Worm (Caenorhabditis elegans) whole organism, late embryonic: ENCODE measurements around the gene srbc-77.

Experiments used
- F13H6.1 ChIP-seq: sonication (generic microtip); optimal IDR thresholded peaks from 2 replicates; lab custom pipeline; 2016; ENCODE audit warnings: missing genetic modification characterization, missing compliant biosample characterization
- T23F11.4 ChIP-seq: fragments of 200-800 bp; sonication (Bioruptor generic); optimal IDR thresholded peaks from 2 replicates; lab custom pipeline; 2018; ENCODE audit warnings: mild to moderate bottlenecking, missing genetic modification characterization, missing compliant biosample characterization
- Y22D7AL.16 ChIP-seq: sonication (generic microtip); optimal IDR thresholded peaks from 2 replicates; lab custom pipeline; 2016; ENCODE audit warnings: missing genetic modification characterization, missing compliant biosample characterization
- ceh-18 ChIP-seq: sonication (generic microtip); optimal IDR thresholded peaks from 2 replicates; lab custom pipeline; 2016; ENCODE audit warnings: missing genetic modification characterization, missing compliant biosample characterization
- ceh-19 ChIP-seq: fragments of 200-800 bp; sonication (Bioruptor generic); optimal IDR thresholded peaks from 2 replicates; lab custom pipeline; 2018; ENCODE audit warnings: mild to moderate bottlenecking, missing genetic modification characterization, missing compliant biosample characterization
- ceh-2 ChIP-seq: sonication (generic microtip); optimal IDR thresholded peaks from 2 replicates; lab custom pipeline; 2016; ENCODE audit warnings: missing genotype, missing genetic modification characterization, missing compliant biosample characterization
- ceh-22 ChIP-seq: sonication (generic microtip); optimal IDR thresholded peaks from 2 replicates; lab custom pipeline; 2017; ENCODE audit warnings: missing biosample characterization, missing genetic modification characterization
- ceh-30 ChIP-seq: fragments of 150-350 bp; optimal IDR thresholded peaks from 2 replicates; lab custom pipeline; 2014; ENCODE audit warnings: missing biosample characterization, missing genetic modification characterization
- ceh-34 ChIP-seq: sonication (generic microtip); optimal IDR thresholded peaks from 2 replicates; lab custom pipeline; 2016; ENCODE audit warnings: mild to moderate bottlenecking, missing genetic modification characterization, missing compliant biosample characterization
- ceh-48 ChIP-seq: sonication (generic microtip); optimal IDR thresholded peaks from 2 replicates; lab custom pipeline; 2016; ENCODE audit warnings: missing genetic modification characterization, inconsistent platforms, missing compliant biosample characterization
- ceh-6 ChIP-seq: fragments of 200-800 bp; sonication (Bioruptor generic); optimal IDR thresholded peaks from 2 replicates; lab custom pipeline; 2018; ENCODE audit warnings: mild to moderate bottlenecking, missing genetic modification characterization, missing compliant biosample characterization
- ceh-9 ChIP-seq: sonication (generic microtip); optimal IDR thresholded peaks from 2 replicates; lab custom pipeline; 2016; ENCODE audit warnings: mild to moderate bottlenecking, missing genetic modification characterization, inconsistent platforms, missing compliant biosample characterization
- che-1 ChIP-seq: sonication (generic microtip); optimal IDR thresholded peaks from 2 replicates; lab custom pipeline; 2016; ENCODE audit warnings: mild to moderate bottlenecking, missing genetic modification characterization, missing compliant biosample characterization
- dmd-4 ChIP-seq: sonication (generic microtip); optimal IDR thresholded peaks from 2 replicates; lab custom pipeline; 2016; ENCODE audit warnings: borderline replicate concordance, missing genetic modification characterization, missing compliant biosample characterization
- elt-2 ChIP-seq: sonication (generic microtip); optimal IDR thresholded peaks from 2 replicates; lab custom pipeline; 2016; ENCODE audit warnings: missing genetic modification reagents, missing genetic modification characterization, missing compliant biosample characterization
- eyg-1 ChIP-seq: sonication (generic microtip); optimal IDR thresholded peaks from 2 replicates; lab custom pipeline; 2016; ENCODE audit warnings: missing genotype, missing genetic modification characterization, missing compliant biosample characterization
- fkh-10 ChIP-seq: fragments of 150-350 bp; optimal IDR thresholded peaks from 2 replicates; lab custom pipeline; 2014; ENCODE audit warnings: missing biosample characterization, missing genetic modification reagents, missing genetic modification characterization
- gmeb-2 ChIP-seq: sonication (generic microtip); optimal IDR thresholded peaks from 2 replicates; lab custom pipeline; 2016; ENCODE audit warnings: missing genetic modification characterization, inconsistent platforms, missing compliant biosample characterization
- hlh-15 ChIP-seq: sonication (generic microtip); optimal IDR thresholded peaks from 2 replicates; lab custom pipeline; 2016; ENCODE audit warnings: missing genetic modification characterization, missing compliant biosample characterization
- lin-11 ChIP-seq: fragments of 200-800 bp; sonication (Bioruptor generic); optimal IDR thresholded peaks from 2 replicates; lab custom pipeline; 2018; ENCODE audit warnings: mild to moderate bottlenecking, missing genetic modification characterization, missing compliant biosample characterization
- madf-2 ChIP-seq: sonication (generic microtip); optimal IDR thresholded peaks from 2 replicates; lab custom pipeline; 2017; ENCODE audit warnings: missing genetic modification characterization, missing compliant biosample characterization
- npax-4 ChIP-seq: sonication (generic microtip); optimal IDR thresholded peaks from 2 replicates; lab custom pipeline; 2016; ENCODE audit warnings: missing genetic modification characterization, missing compliant biosample characterization
- pag-3 ChIP-seq: sonication (generic microtip); optimal IDR thresholded peaks from 2 replicates; lab custom pipeline; 2016; ENCODE audit warnings: missing compliant biosample characterization, missing genetic modification characterization, borderline replicate concordance
- pat-9 ChIP-seq: fragments of 200-800 bp; sonication (Bioruptor generic); optimal IDR thresholded peaks from 2 replicates; lab custom pipeline; 2018; ENCODE audit warnings: mild to moderate bottlenecking, missing genetic modification characterization, moderate library complexity, missing compliant biosample characterization
- pax-1 ChIP-seq: fragments of 150-350 bp; optimal IDR thresholded peaks from 2 replicates; lab custom pipeline; 2014; ENCODE audit warnings: missing biosample characterization, missing genetic modification characterization
- pha-2 ChIP-seq: sonication (generic microtip); optimal IDR thresholded peaks from 2 replicates; lab custom pipeline; 2017; ENCODE audit warnings: mild to moderate bottlenecking, missing genetic modification characterization, missing compliant biosample characterization
- pros-1 ChIP-seq: fragments of 150-350 bp; optimal IDR thresholded peaks from 2 replicates; lab custom pipeline; 2014; ENCODE audit warnings: missing biosample characterization, missing genetic modification reagents, missing genetic modification characterization
- rnt-1 ChIP-seq: sonication (generic microtip); optimal IDR thresholded peaks from 2 replicates; lab custom pipeline; 2016; ENCODE audit warnings: missing genetic modification characterization, missing compliant biosample characterization
- ttx-3 ChIP-seq: sonication (generic microtip); optimal IDR thresholded peaks from 2 replicates; lab custom pipeline; 2016; ENCODE audit warnings: missing genetic modification reagents, missing genetic modification characterization, missing compliant biosample characterization
- unc-3 ChIP-seq, 2 experiments: fragments of 200-800 bp in 1 of 2; sonication (Bioruptor generic) in 1 of 2; sonication (generic microtip) in 1 of 2; conservative IDR thresholded peaks in 1 of 2; optimal IDR thresholded peaks in 1 of 2; 2 replicates each; pipeline versions ENCODE4 v1.3.6 to Lab custom; 2016 to 2022; ENCODE audit warnings: missing compliant biosample characterization in 2 of 2, missing genetic modification characterization in 2 of 2, missing genetic modification reagents in 1 of 2

srbc-77 gene

ce11 chrV:15921102-15921501 is 8.9 kb upstream of the srbc-77 start, which contains the start of gene cdr-1:
TSS of gene cdr-1 (plus strand) at chrV:15921309.
- TF ChIP-seq ceh-18 = no peak
- TF ChIP-seq elt-2 (tag; lab: Kevin White, UChicago) = peak; percentile 34
- TF ChIP-seq, all 69 proteins: peak for 1

DNA sequence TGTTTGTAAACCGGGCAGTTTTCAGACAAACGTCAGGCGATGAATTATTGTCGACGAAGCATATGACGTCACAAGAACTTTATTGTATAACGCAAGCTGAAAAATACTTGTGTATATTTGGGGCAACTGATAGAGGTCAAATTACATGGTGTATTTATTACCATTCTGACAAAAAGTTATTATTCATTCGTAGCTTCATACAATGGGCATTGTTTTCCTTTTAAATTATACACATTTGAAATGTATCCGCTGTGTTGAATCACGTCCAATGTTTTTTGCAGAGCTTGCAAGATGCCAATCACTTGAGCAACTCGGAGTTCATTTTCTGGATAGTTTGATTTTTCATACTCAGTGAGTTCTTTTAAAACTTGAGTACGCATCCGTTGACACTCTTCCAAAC is 7.0 kb upstream of the srbc-77 start, which contains the start of gene F35E8.13:
TSS of gene F35E8.13 (plus strand) at position 301 of the 400 bp plus-strand sequence.
- no peak for TF ChIP-seq che-1
- no peak for TF ChIP-seq ceh-48 (tag; lab: Kevin White, UChicago)
- TF ChIP-seq unc-3 (GFP tag; conservative IDR thresholded peaks at IDR 0.05; lab: Robert Waterston, UW) = no peak
- TF ChIP-seq unc-3 (tag; optimal IDR thresholded peaks at IDR 0.05; lab: Kevin White, UChicago) = no peak

ce11 chrV:15924307-15924706 is 5.7 kb upstream of the srbc-77 start, which contains the start of gene nhr-108:
TSS of gene nhr-108 (minus strand) at chrV:15924472.
- TF ChIP-seq fkh-10 (GFP tag; lab: Kevin White, UChicago) = no peak
- TF ChIP-seq ceh-30 (tag; lab: Kevin White, UChicago) = no peak
- no peak for TF ChIP-seq pat-9 (tag; lab: Kevin White, UChicago)

- TF ChIP-seq pax-1 (tag; lab: Kevin White, UChicago) (no peak), gmeb-2 (tag; lab: Kevin White, UChicago) (no peak), pag-3 (tag; lab: Kevin White, UChicago) (no peak), T23F11.4 (no peak), ceh-30 (tag; lab: Kevin White, UChicago) (no peak), ttx-3 (tag; lab: Kevin White, UChicago) (no peak)
Measured at ce11 chrV:15928325-15928724, 1.7 kb upstream of the srbc-77 start, which contains the start of gene pzf-1. TSS of gene pzf-1 (minus strand) at chrV:15928425.

DNA sequence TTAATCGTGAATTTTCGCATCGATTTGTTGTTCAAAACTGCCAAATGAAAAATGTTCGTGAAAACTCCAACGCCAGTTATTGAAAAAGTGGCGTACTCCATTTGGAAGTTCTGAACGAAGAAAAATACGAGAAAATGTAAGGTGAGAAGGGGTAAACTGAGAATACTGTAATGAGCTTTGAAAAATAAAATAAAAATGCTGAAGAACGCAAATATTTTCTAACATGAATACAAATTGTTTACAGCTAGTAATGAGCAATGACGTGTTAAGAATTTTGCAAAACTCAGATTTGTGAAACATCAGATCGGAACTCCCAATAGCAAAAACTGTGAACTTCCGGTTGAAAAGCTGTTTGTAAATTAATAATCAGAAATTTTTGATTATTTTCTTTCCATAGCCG is 2.4 kb downstream of the srbc-77 start, which contains the start of gene srw-26:
TSS of gene srw-26 (minus strand) at position 101 of the 400 bp plus-strand sequence.
- TF ChIP-seq ceh-6 (GFP tag; lab: Kevin White, UChicago) (no peak), madf-2 (tag; lab: Kevin White, UChicago) (no peak), lin-11 (no peak), ttx-3 (tag; lab: Kevin White, UChicago) (no peak), eyg-1 (no peak), rnt-1 (tag; lab: Kevin White, UChicago) (no peak), ceh-34 (tag; lab: Kevin White, UChicago) (no peak), gmeb-2 (tag; lab: Kevin White, UChicago) (no peak), che-1 (no peak), ceh-9 (tag; lab: Kevin White, UChicago) (no peak), npax-4 (tag; lab: Kevin White, UChicago) (no peak), ceh-19 (no peak), Y22D7AL.16 (tag; lab: Kevin White, UChicago) (no peak), fkh-10 (GFP tag; lab: Kevin White, UChicago) (no peak), hlh-15 (tag; lab: Kevin White, UChicago) (no peak), pros-1 (tag; lab: Kevin White, UChicago) (no peak), ceh-2 (tag; lab: Kevin White, UChicago) (no peak), ceh-22 (tag; lab: Kevin White, UChicago) (no peak)
- TF ChIP-seq, all 69 proteins: peak for 0

DNA sequence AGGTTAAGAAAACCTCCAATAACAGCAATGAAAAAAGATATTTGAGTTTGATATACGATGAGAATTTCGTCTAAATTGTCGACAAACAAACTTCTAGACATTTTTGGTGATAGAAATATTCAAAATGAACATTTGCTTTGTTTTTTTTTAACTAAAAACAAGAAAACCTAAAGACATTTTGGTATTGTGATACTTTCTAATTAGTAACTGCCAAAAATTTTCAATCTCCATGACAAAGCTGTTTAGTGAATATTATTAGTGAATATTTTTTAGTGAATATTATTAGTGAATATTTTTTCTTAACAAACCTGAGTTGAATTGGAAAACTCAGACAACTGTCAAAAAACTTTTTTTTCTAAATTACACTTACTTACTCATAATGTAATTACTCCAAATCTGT is 10.3 kb downstream of the srbc-77 start, which contains the start of gene srw-55:
TSS of gene srw-55 (minus strand) at position 101 of the 400 bp plus-strand sequence.
- TF ChIP-seq F13H6.1 (tag; lab: Kevin White, UChicago) (no peak), pha-2 (no peak), lin-11 (no peak), dmd-4 (tag; lab: Kevin White, UChicago) (no peak), ceh-30 (tag; lab: Kevin White, UChicago) (no peak), fkh-10 (GFP tag; lab: Kevin White, UChicago) (no peak), pag-3 (tag; lab: Kevin White, UChicago) (no peak), rnt-1 (tag; lab: Kevin White, UChicago) (no peak)
